Fruit fly (Drosophila melanogaster) whole organism, embryonic: ENCODE measurements around the gene CG31809.

Source experiments
- CG17361 ChIP-seq: fragments of 200-800 bp; sonication (Bioruptor generic); IDR thresholded peaks from 3 replicates; pipeline ENCODE4 v1.3.6; 2022; ENCODE audit warnings: missing biosample characterization, missing genetic modification characterization
- CG18476 ChIP-seq: fragments of 200-800 bp; sonication (Bioruptor generic); optimal IDR thresholded peaks from 2 replicates; lab custom pipeline; 2016; ENCODE audit warnings: missing biosample characterization, mild to moderate bottlenecking, missing genetic modification characterization
- CG3281 ChIP-seq: fragments of 200-800 bp; sonication (Bioruptor generic); optimal IDR thresholded peaks from 3 replicates; lab custom pipeline; 2017; ENCODE audit warnings: missing biosample characterization, mild to moderate bottlenecking, missing genetic modification characterization
- CG6765 ChIP-seq: fragments of 200-800 bp; sonication (Bioruptor generic); optimal IDR thresholded peaks from 3 replicates; lab custom pipeline; 2017; ENCODE audit warnings: missing biosample characterization, mild to moderate bottlenecking, missing genetic modification characterization
- CG9876 ChIP-seq: fragments of 200-800 bp; sonication (Bioruptor generic); optimal IDR thresholded peaks from 2 replicates; lab custom pipeline; 2016; ENCODE audit warnings: missing biosample characterization, missing genetic modification characterization
- Dip3 ChIP-seq: fragments of 200-800 bp; sonication (Bioruptor generic); optimal IDR thresholded peaks from 3 replicates; lab custom pipeline; 2016; ENCODE audit warnings: missing biosample characterization, missing genetic modification characterization
- Hmx ChIP-seq: fragments of 200-800 bp; sonication (Bioruptor generic); optimal IDR thresholded peaks from 2 replicates; lab custom pipeline; 2016; ENCODE audit warnings: missing biosample characterization, missing genetic modification characterization
- Lhr ChIP-seq: fragments of 200-800 bp; sonication (Bioruptor generic); optimal IDR thresholded peaks from 3 replicates; lab custom pipeline; 2017; ENCODE audit warnings: mild to moderate bottlenecking, missing biosample characterization, missing genetic modification reagents, missing genetic modification characterization
- Sox102F ChIP-seq: fragments of 200-800 bp; sonication (Bioruptor generic); optimal IDR thresholded peaks from 2 replicates; lab custom pipeline; 2018; ENCODE audit warnings: missing biosample characterization, mild to moderate bottlenecking, missing genetic modification characterization, moderate library complexity
- bcd ChIP-seq: fragments of 200-800 bp; sonication (Bioruptor generic); optimal IDR thresholded peaks from 2 replicates; lab custom pipeline; 2017; ENCODE audit warnings: missing biosample characterization, mild to moderate bottlenecking, missing genetic modification characterization
- emc ChIP-seq: fragments of 200-800 bp; sonication (Bioruptor generic); optimal IDR thresholded peaks from 2 replicates; lab custom pipeline; 2016; ENCODE audit warnings: missing biosample characterization, missing genetic modification characterization
- ems ChIP-seq: fragments of 200-800 bp; sonication (Bioruptor generic); optimal IDR thresholded peaks from 3 replicates; lab custom pipeline; 2016; ENCODE audit warnings: missing biosample characterization, missing genetic modification characterization
- ftz-f1 ChIP-seq: fragments of 200-800 bp; sonication (Bioruptor generic); optimal IDR thresholded peaks from 2 replicates; lab custom pipeline; 2016; ENCODE audit warnings: missing biosample characterization, missing genetic modification characterization
- gcm ChIP-seq: fragments of 200-800 bp; sonication (Bioruptor generic); optimal IDR thresholded peaks from 2 replicates; lab custom pipeline; 2019; ENCODE audit warnings: missing biosample characterization, mild to moderate bottlenecking, missing genetic modification characterization, moderate library complexity
- gem ChIP-seq: fragments of 200-800 bp; sonication (Bioruptor generic); optimal IDR thresholded peaks from 2 replicates; lab custom pipeline; 2019; ENCODE audit warnings: missing biosample characterization, mild to moderate bottlenecking, missing genetic modification characterization, moderate library complexity
- grau ChIP-seq: fragments of 200-800 bp; optimal IDR thresholded peaks from 3 replicates; lab custom pipeline; 2019; ENCODE audit warnings: missing biosample characterization, mild to moderate bottlenecking, missing genetic modification characterization, moderate library complexity
- pros ChIP-seq: fragments of 200-800 bp; sonication (Bioruptor generic); optimal IDR thresholded peaks from 3 replicates; lab custom pipeline; 2019; ENCODE audit warnings: missing biosample characterization, mild to moderate bottlenecking, missing genetic modification characterization, moderate library complexity
- row ChIP-seq: fragments of 200-800 bp; sonication (Bioruptor generic); IDR thresholded peaks from 3 replicates; pipeline ENCODE4 v1.3.6; 2022; ENCODE audit warnings: missing biosample characterization, missing genetic modification characterization
- run ChIP-seq: fragments of 200-800 bp; sonication (Bioruptor generic); optimal IDR thresholded peaks from 3 replicates; lab custom pipeline; 2018; ENCODE audit warnings: missing biosample characterization, mild to moderate bottlenecking, missing genetic modification characterization
- slou ChIP-seq: fragments of 200-800 bp; sonication (Bioruptor generic); optimal IDR thresholded peaks from 3 replicates; lab custom pipeline; 2016; ENCODE audit warnings: missing biosample characterization, missing genetic modification characterization
- slp2 ChIP-seq: fragments of 200-800 bp; sonication (Bioruptor generic); optimal IDR thresholded peaks from 2 replicates; lab custom pipeline; 2016; ENCODE audit warnings: missing biosample characterization, missing genetic modification characterization

The CG31809 gene

DNA sequence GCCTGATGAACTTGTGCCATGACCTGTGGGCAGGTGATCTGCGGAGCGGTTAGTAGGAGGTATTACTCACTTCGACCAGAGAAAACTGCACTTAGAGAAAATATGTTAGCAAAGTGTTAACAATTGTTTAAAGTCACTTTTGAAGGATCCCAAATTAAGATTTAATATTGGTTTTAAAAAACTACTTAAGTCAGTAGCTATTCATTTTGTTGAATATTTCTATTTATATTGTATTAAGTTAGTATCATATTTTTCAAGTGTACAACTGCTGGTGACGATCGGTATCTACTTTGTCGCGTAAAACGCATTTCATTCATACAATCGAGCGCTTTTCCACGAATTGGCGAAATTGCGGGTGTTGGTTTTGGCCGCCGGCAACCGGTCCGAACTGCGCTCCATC lies 54.9 kb downstream of the CG31809 start:
- peak; percentile 31 for TF ChIP-seq gem (tag; lab: Kevin White, UChicago)
- no peak for TF ChIP-seq CG18476 (GFP tag; lab: Kevin White, UChicago)
- no peak for TF ChIP-seq Lhr (GFP tag; lab: Kevin White, UChicago)
- no peak for TF ChIP-seq bcd
- no peak for TF ChIP-seq CG3281
- no peak for TF ChIP-seq CG17361
- no peak for TF ChIP-seq gcm (GFP tag; lab: Kevin White, UChicago)
- peak; percentile 30; the same call in 2 of the 3 replicates for TF ChIP-seq row (GFP tag; lab: Robert Waterston, UW)
- no peak for TF ChIP-seq run (tag; lab: Kevin White, UChicago)
- TF ChIP-seq emc (GFP tag; lab: Kevin White, UChicago), result no peak
- TF ChIP-seq slou (GFP tag; lab: Kevin White, UChicago), result no peak
- TF ChIP-seq Sox102F (GFP tag; lab: Kevin White, UChicago), result peak; percentile 5
- TF ChIP-seq pros, result no peak
- TF ChIP-seq slp2 (GFP tag; lab: Kevin White, UChicago), result no peak
- TF ChIP-seq ftz-f1 (GFP tag; lab: Kevin White, UChicago), result no peak
- no peak for TF ChIP-seq grau (tag; lab: Kevin White, UChicago)
- no peak for TF ChIP-seq Hmx (GFP tag; lab: Kevin White, UChicago)
- TF ChIP-seq Dip3 (GFP tag; lab: Kevin White, UChicago), result no peak
- TF ChIP-seq ems (GFP tag; lab: Kevin White, UChicago), result no peak
- TF ChIP-seq CG9876, result no peak
- TF ChIP-seq CG6765 (GFP tag; lab: Kevin White, UChicago), result no peak
- TF ChIP-seq, all 482 proteins: peak for 3
